Fruit fly (Drosophila melanogaster) whole organism, larva: ENCODE measurements around the gene rtp.
A peak's percentile ranks its signal among the peaks of the same experiment; 100 is the strongest.

Source experiments
- noc ChIP-seq: fragments of 200-800 bp; sonication (Bioruptor generic); optimal IDR thresholded peaks from 3 replicates; lab custom pipeline; 2019; ENCODE audit warnings: missing biosample characterization, mild to moderate bottlenecking, missing genetic modification characterization, moderate library complexity

rtp gene

DNA sequence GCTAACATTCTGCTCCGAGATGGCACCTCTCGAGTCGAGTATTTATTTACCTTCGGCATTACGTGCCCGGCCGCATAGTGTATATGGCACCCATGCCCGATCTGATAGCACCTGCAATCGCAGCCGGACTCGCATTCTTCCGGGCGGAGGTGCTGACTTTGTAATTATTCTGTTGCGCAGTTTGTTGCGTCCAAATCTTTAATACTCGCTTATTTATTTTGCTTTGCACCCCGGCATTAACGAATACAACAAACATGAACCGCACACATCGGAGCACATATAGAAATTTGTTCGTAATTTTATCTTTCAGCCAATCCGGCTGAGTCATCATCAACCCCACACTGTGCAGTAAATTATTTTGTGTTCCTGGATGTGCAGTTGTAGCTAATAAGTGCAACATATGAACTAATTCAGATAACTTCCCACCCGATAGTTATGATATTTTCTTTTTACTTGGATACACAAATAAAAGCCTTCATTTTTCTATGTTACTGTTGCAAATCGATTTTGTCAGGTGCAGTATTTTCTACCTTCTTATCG, 25.0 kb upstream of the rtp start:
- no peak for TF ChIP-seq noc (tag; lab: Kevin White, UChicago)

DNA sequence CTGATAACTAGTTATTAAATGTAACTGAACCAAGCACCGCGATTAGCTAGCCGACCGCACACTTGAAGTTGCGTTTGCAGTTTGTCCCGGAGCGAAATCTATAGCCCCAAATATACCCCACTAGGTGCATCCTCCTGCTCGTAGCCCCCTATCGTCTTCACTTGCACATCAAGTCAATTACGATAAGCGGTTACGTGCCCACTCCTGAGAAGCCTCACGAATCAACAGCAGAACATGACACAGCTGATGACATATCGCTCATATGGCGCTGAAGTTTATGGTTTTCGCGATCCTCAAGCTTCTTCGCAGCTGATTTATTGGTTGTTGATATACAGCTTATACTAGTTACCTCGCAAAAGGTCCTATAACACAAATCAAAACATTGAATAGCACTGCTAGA, 24.1 kb upstream of the rtp start:
- TF ChIP-seq noc (tag; lab: Kevin White, UChicago): no peak

DNA sequence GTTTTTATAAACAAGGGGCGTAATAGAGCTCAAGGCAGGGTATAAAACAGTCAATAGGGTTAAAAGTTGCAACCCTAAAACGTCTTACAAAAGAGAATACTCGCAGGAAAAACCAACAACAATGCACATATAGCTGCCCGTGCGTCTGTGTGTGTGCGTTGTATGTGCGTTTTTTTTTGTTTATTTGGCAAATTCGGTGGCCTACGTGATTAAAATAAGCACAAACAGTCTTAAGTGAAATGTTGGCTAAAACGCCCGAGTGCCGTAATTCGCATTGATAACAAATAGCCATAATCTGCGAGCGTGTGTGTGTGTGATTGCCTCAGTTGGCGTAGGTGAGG, 20.0 kb upstream of the rtp start:
- no peak for TF ChIP-seq noc (tag; lab: Kevin White, UChicago)

DNA sequence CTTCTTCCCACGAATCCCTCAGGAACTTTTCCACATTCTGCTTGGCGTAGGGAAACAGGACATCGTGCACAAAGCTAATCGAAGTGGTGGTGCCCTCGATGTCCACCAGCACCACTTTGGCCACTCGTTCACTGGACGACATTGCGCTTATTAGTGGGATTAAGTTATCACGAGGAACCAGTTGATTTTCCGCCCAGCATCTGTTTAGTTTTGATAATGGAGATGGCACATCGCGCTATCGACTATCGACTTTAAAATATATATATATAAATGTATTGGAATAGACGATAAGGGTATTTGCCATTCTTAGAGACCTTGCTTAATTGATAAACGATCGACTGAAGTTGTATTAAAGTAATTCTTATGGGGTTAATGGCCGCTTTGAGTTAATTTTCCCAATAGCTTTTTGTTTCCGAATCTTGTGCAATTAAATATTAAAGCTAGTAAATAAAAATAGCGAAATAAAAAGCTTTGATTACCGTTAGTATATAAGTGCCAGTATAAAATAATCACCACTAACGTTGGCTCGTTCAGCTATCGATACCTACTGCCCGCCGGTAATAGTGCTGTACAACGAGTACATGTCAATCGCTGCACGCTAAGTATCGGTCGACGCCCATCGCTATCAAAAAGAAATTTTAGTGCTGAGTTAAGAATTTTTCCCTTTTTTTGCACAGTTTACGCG, 19.5 kb upstream of the rtp start, which contains the start of the genes Enoph and Hph:
Gene Enoph, minus strand, starts transcription at position 220 of the 685 bp plus-strand sequence.
Gene Hph, plus strand, starts transcription at position 576 of the 685 bp plus-strand sequence.
- TF ChIP-seq noc (tag; lab: Kevin White, UChicago): peak; percentile 77

DNA sequence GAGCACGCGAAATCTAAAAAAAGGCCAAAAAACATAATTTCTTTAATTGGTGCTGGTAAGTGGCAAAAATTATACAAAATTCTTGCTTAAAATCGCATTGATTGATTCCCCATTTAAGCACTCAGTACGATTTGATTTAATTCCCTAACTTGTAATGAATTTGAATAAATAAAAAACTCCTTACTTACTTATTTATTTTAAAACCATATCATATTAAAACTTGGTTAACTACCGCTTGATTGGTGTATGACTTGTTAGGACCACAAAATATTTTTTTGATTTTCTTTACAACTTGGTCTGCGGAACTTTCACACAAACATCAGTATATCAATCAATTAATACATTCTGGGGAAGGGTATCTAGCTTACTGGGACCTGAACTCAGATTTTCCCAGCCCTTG, 15.7 kb upstream of the rtp start, which contains the start of gene CG1113:
Gene CG1113, plus strand, starts transcription at position 301 of the 400 bp plus-strand sequence.
- no peak for TF ChIP-seq noc (tag; lab: Kevin White, UChicago)

DNA sequence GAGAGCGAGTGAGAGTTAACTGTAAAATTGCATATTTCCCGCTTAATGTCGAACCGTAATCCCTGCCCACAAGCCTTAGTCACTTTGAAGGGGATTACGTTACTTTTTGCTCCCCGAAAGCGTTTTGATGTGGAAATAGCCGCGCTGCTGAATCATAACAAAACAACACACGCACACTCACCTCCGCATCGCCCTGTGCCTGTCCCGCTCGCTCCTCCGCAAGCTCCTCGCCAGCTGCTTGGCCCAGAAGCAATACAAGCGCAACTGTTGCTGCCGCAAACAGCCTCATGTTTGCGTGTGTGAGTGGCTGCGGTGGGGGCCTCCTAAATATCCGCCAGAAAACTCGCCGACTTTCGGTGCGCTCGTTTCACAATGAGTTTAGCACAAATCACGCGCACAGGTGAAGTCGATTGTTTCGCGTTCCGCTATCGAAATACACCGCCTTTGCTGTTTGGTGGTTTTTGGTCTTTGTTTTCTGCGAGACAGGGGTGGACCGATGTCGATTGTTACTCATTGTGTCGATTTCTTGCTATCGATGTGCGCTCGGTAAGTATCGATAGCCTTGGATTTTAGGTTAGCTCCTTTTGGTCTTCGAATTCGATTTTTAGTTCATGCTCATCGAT, 14.2 kb upstream of the rtp start, which contains the start of gene CtsF:
Gene CtsF, minus strand, starts transcription at position 503 of the 623 bp plus-strand sequence.
- peak; percentile 67 for TF ChIP-seq noc (tag; lab: Kevin White, UChicago)

DNA sequence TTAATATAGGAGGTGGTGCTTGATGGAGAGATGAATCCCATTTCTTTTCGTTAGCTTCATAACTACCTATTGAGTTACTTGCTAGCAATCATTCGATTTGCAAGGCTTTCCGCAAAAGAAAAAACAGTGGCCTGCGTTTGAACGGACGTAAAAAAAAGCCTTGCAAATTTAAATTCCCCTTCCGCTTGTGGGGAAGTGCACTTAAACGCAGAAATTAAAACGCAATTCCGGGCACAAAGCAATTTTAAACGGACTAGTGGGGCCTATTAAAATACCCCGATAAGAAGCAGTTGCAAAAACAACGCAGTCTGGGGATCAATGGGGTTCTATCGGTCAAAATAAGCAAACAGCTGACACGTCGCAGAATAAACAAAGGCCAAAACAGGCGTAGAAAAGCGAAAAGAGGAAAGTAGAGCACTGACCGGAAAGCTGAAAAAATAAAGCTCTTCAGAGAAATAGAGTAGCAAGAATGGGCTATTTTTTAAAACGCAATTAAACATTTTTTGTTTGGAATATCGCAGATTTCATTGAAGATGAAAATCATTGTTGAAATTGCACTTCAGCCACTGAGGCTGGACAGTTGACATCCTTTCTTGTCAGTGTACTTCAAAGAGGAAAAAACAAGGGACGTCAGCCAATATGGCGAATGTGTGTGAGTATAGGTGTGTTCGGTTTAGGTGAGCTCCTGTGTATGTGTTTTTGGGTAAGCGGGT, 13.6 kb upstream of the rtp start:
- TF ChIP-seq noc (tag; lab: Kevin White, UChicago): peak; percentile 26

DNA sequence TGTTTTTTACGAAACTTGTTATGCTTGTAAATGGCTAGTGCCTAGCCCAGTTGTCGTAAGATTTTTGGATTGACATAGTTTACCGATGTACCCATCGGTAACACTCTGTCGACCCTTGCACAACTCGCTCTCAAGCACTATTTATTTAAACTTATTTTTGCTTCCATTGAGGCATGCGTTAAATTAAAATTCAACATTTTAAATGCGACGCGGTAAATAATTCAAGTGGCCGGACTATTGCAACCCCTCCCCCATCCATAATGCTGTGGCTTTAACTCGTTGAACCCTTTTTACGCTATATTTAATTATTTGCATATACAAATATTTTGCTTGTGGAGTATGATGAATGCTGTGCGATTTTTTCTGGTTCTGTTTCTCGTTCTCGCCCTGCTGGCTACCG, 12.2 kb upstream of the rtp start:
- TF ChIP-seq noc (tag; lab: Kevin White, UChicago): no peak

DNA sequence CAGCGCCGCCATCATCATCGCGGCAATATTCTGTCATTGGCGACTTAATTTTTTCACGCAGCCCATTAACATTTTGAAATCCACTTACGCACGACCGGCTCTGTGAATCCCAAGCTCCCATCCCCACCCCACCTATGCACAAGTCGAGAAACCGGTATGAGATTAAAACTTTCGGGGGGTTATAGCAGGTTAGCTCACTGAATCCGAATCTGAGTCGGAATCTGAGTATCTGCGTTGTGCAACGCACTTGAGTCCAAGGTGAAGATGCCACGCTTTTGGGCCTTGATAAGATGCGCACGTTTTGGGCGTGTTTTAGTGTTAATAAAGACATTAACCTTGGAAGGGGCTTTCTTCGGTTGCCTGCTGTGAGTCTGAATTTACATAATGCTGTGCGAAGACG, 9.8 kb upstream of the rtp start:
- TF ChIP-seq noc (tag; lab: Kevin White, UChicago): no peak

DNA sequence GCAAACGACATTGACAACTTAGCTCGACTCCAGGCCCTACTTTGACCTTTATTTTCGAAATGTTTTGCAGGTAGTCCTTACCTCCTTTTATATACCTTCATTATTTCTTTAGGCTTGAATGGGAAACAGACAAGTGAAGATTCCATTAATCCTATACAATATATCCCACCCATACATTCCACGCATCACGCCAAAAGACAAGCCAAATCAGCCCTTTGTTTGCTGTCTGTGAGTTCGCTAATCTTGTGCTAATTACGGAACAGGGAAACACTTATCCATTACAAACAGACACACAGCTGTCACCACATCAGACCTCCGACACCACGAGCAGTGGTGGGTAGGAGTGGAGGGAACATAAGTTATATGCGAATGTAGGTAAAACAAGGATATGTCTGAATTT, 3.6 kb upstream of the rtp start, which contains the start of gene CG33293:
Gene CG33293, minus strand, starts transcription at position 15 of the 400 bp plus-strand sequence.
- no peak for TF ChIP-seq noc (tag; lab: Kevin White, UChicago)

DNA sequence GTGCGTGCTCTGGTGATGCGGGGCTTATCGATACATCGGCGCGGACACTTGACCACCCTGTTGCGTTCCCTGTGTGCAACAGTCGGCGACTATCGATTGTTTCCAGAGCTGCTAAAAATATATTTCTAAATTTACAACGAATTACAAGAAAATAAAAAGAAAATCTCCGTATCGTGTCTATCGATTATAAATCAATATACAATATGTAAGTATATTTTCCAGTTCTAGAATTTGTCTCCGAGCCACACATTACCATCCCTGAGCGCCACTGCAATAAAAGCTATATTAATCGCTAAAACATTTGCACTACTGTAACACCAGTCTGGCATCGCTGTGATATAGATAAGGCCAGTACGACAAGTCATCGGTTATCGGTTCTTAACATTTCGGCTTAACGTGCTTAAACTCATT, 4.9 kb downstream of the rtp start, which contains the start of the genes Kat60 and Mms19:
Gene Kat60, minus strand, starts transcription at position 13 of the 411 bp plus-strand sequence.
Gene Mms19, plus strand, starts transcription at position 347 of the 411 bp plus-strand sequence.
- peak; percentile 55 for TF ChIP-seq noc (tag; lab: Kevin White, UChicago)

DNA sequence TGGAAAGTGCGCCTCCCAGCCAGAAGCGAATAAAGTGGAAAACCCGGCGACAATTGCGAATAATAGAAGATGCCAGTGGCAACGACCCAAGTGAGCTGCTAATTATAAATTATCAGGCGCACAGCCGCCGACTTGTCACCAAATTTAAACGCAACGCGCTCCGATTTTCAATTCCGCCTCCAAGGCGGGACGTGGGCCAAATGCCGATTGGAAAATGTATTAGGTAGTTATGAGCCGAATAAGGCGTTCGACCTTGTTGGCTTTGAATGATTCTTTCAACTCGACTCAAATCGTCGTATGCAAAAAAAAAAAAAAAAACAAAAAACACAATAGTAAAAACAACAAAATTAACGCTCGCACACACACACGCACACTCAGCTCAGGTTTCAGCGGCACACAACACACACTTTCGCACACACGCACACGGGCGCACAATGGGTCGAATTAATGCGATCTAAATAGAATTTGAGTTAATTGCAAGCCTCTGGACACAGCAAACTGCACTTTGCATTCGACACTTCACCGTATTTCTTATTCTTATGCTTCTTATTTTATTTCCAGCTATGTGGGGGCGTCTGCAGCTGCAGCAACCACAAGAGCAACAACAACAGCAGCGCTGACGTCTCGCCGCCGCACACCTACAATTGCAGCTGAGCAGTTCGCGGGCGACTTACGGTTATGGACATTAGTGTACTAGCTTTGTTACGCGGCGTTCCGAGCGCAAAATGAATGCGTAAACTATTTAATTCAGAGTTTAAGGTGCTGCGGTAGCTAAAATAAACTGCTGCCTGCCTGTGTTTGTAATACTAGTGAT, 5.5 kb downstream of the rtp start:
- no peak for TF ChIP-seq noc (tag; lab: Kevin White, UChicago)

DNA sequence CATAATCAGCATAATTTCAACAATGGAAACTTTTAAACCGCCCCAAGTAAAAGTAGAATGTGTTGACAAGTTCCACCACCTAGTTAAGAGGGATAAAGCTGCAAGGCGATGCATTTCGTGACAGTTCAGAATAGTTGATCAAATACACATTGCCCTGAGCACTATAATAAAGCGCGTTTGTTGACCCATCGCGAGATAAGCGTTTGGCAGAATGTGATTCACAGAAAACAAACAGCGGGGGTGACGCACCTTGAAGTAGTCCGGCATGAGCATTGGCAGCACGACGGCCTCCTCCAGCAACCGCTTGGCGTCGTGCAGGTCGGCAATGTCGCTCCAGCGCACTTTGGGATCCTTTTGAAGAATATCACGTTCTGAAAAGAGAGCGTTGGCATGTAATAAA, 7.7 kb downstream of the rtp start:
- TF ChIP-seq noc (tag; lab: Kevin White, UChicago): no peak

DNA sequence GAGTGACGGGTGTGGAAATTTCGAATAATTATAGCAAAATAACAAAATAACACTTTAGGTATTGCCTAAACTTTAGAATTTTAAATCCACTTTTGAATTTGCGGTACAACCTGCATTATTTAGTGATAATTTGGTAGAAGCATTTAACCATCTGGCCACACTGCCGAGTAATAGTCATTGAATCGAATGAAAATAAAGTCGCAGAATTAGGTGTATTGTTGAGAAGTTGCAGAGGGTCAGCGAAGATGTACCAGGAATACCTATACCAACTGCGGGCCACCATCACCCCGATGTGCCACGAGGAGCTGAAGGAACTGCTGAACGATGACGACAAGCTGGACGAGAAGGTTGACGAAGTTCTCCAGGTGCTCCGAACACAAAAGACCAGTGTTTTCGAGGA, 11.1 kb downstream of the rtp start, which contains the start of gene Vps37B:
Gene Vps37B, plus strand, starts transcription at position 134 of the 400 bp plus-strand sequence.
- no peak for TF ChIP-seq noc (tag; lab: Kevin White, UChicago)

DNA sequence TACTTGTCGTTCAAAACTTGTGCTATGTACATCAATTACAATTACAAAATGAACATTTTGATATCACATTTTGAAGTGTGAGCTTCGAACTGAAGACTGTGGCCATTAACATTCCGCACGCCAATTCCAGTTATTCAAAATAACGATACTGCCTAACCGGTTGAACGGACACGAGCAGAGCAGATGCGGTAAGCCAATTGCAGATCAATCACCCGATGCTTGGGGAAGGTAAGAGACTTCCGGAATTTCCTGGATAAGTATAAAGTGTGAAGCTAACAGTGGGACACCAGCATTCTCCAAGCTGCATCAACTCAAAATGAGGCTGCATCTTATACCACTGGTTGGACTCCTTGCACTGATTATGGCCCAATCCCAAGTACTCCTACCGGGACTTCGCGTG, 13.3 kb downstream of the rtp start, which contains the start of gene CG14664:
Gene CG14664, plus strand, starts transcription at position 301 of the 400 bp plus-strand sequence.
- no peak for TF ChIP-seq noc (tag; lab: Kevin White, UChicago)
